Fruit fly (Drosophila melanogaster) whole organism, embryonic: ENCODE data around the gene Ykt6.

ENCODE experiments used
- Asciz ChIP-seq: fragments of 200-800 bp; sonication (Bioruptor generic); optimal IDR thresholded peaks from 2 replicates; lab custom pipeline; 2017; ENCODE audit warnings: missing biosample characterization, mild to moderate bottlenecking, missing genetic modification characterization, missing genetic modification reagents
- Atf6 ChIP-seq: fragments of 200-800 bp; sonication (Bioruptor generic); IDR thresholded peaks from 2 replicates; pipeline ENCODE4 v1.3.6; 2022; ENCODE audit warnings: missing biosample characterization, missing genetic modification characterization
- CG10654 ChIP-seq: fragments of 200-800 bp; sonication (Bioruptor generic); optimal IDR thresholded peaks from 2 replicates; lab custom pipeline; 2016; ENCODE audit warnings: missing biosample characterization, missing genetic modification characterization
- CG10979 ChIP-seq: fragments of 200-800 bp; sonication (Bioruptor generic); optimal IDR thresholded peaks from 2 replicates; lab custom pipeline; 2018; ENCODE audit warnings: missing biosample characterization, mild to moderate bottlenecking, missing genetic modification characterization, moderate library complexity
- CG13123 ChIP-seq: fragments of 200-800 bp; sonication (Bioruptor generic); optimal IDR thresholded peaks from 2 replicates; lab custom pipeline; 2016; ENCODE audit warnings: missing biosample characterization, missing genetic modification characterization
- CG13296 ChIP-seq: fragments of 200-800 bp; sonication (Bioruptor generic); optimal IDR thresholded peaks from 3 replicates; lab custom pipeline; 2018; ENCODE audit warnings: missing biosample characterization, mild to moderate bottlenecking, missing genetic modification characterization
- CG13775 ChIP-seq: fragments of 200-800 bp; sonication (Bioruptor generic); optimal IDR thresholded peaks from 3 replicates; lab custom pipeline; 2017; ENCODE audit warnings: missing biosample characterization, mild to moderate bottlenecking, missing genetic modification characterization
- CG15601 ChIP-seq: fragments of 200-800 bp; sonication (Bioruptor generic); optimal IDR thresholded peaks from 3 replicates; lab custom pipeline; 2019; ENCODE audit warnings: missing biosample characterization, mild to moderate bottlenecking, missing genetic modification characterization, moderate library complexity
- CG17385 ChIP-seq: fragments of 200-800 bp; sonication (Bioruptor generic); optimal IDR thresholded peaks from 3 replicates; lab custom pipeline; 2018; ENCODE audit warnings: missing biosample characterization, mild to moderate bottlenecking, missing genetic modification characterization
- CG18476 ChIP-seq: fragments of 200-800 bp; sonication (Bioruptor generic); optimal IDR thresholded peaks from 2 replicates; lab custom pipeline; 2016; ENCODE audit warnings: missing biosample characterization, mild to moderate bottlenecking, missing genetic modification characterization
- CG18599 ChIP-seq: fragments of 200-800 bp; sonication (Bioruptor generic); optimal IDR thresholded peaks from 3 replicates; lab custom pipeline; 2017; ENCODE audit warnings: missing biosample characterization, missing genetic modification characterization, mild to moderate bottlenecking, moderate library complexity, missing genetic modification reagents
- CG18619 ChIP-seq: fragments of 200-800 bp; sonication (Bioruptor generic); optimal IDR thresholded peaks from 3 replicates; lab custom pipeline; 2017; ENCODE audit warnings: missing biosample characterization, mild to moderate bottlenecking, missing genetic modification characterization
- CG3163 ChIP-seq: fragments of 200-800 bp; sonication (Bioruptor generic); optimal IDR thresholded peaks from 3 replicates; lab custom pipeline; 2016; ENCODE audit warnings: missing biosample characterization, missing genetic modification characterization
- CG43689 ChIP-seq: fragments of 200-800 bp; sonication (Bioruptor generic); IDR thresholded peaks from 2 replicates; pipeline ENCODE4 v1.3.6; 2022; ENCODE audit warnings: missing biosample characterization, missing genetic modification characterization
- CG6813 ChIP-seq: fragments of 200-800 bp; sonication (Bioruptor generic); optimal IDR thresholded peaks from 2 replicates; lab custom pipeline; 2017; ENCODE audit warnings: missing biosample characterization, missing genetic modification characterization, mild to moderate bottlenecking, moderate library complexity, missing genetic modification reagents
- CG7271 ChIP-seq: fragments of 200-800 bp; sonication (Bioruptor generic); optimal IDR thresholded peaks from 2 replicates; lab custom pipeline; 2018; ENCODE audit warnings: missing biosample characterization, mild to moderate bottlenecking, missing genetic modification characterization, moderate library complexity
- CG7357 ChIP-seq: fragments of 200-800 bp; sonication (Bioruptor generic); IDR thresholded peaks from 3 replicates; pipeline ENCODE4 v1.3.6; 2022; ENCODE audit warnings: missing biosample characterization, missing genetic modification characterization
- CG7928 ChIP-seq: fragments of 200-800 bp; sonication (Bioruptor generic); optimal IDR thresholded peaks from 2 replicates; lab custom pipeline; 2017; ENCODE audit warnings: missing biosample characterization, mild to moderate bottlenecking, missing genetic modification characterization
- CG7963 ChIP-seq: fragments of 200-800 bp; sonication (Bioruptor generic); IDR thresholded peaks from 3 replicates; pipeline ENCODE4 v1.3.6; 2022; ENCODE audit warnings: missing biosample characterization, missing genetic modification characterization; ENCODE audit not compliant: partially characterized antibody
- CG8359 ChIP-seq: fragments of 200-800 bp; sonication (Bioruptor generic); optimal IDR thresholded peaks from 2 replicates; lab custom pipeline; 2017; ENCODE audit warnings: missing biosample characterization, mild to moderate bottlenecking, missing genetic modification characterization, borderline replicate concordance
- CG9609 ChIP-seq: fragments of 200-800 bp; sonication (Bioruptor generic); optimal IDR thresholded peaks from 3 replicates; lab custom pipeline; 2016; ENCODE audit warnings: missing biosample characterization, missing genetic modification characterization
- CG9817 ChIP-seq: fragments of 200-800 bp; sonication (Bioruptor generic); optimal IDR thresholded peaks from 2 replicates; lab custom pipeline; 2018; ENCODE audit warnings: missing biosample characterization, mild to moderate bottlenecking, missing genetic modification characterization, moderate library complexity
- CG9932 ChIP-seq: fragments of 200-800 bp; sonication (Bioruptor generic); IDR thresholded peaks from 2 replicates; pipeline ENCODE4 v1.3.6; 2022; ENCODE audit warnings: missing biosample characterization, missing genetic modification characterization
- CHES-1-like ChIP-seq: fragments of 200-800 bp; sonication (Bioruptor generic); optimal IDR thresholded peaks from 2 replicates; lab custom pipeline; 2016; ENCODE audit warnings: missing biosample characterization, missing genetic modification characterization
- ERR ChIP-seq: fragments of 200-800 bp; sonication (Bioruptor generic); optimal IDR thresholded peaks from 2 replicates; lab custom pipeline; 2016; ENCODE audit warnings: missing biosample characterization, missing genetic modification characterization
- Fer3 ChIP-seq: fragments of 200-800 bp; sonication (Bioruptor generic); optimal IDR thresholded peaks from 2 replicates; lab custom pipeline; 2018; ENCODE audit warnings: missing biosample characterization, mild to moderate bottlenecking, missing genetic modification characterization, moderate library complexity
- HHEX ChIP-seq: fragments of 200-800 bp; sonication (Bioruptor generic); optimal IDR thresholded peaks from 3 replicates; lab custom pipeline; 2017; ENCODE audit warnings: missing biosample characterization, mild to moderate bottlenecking, missing genetic modification characterization, missing genetic modification reagents
- Hmx ChIP-seq: fragments of 200-800 bp; sonication (Bioruptor generic); optimal IDR thresholded peaks from 2 replicates; lab custom pipeline; 2016; ENCODE audit warnings: missing biosample characterization, missing genetic modification characterization
- Meics ChIP-seq: fragments of 200-800 bp; sonication (Bioruptor generic); optimal IDR thresholded peaks from 2 replicates; lab custom pipeline; 2017; ENCODE audit warnings: missing biosample characterization, mild to moderate bottlenecking, missing genetic modification characterization
- Neu2 ChIP-seq: fragments of 200-800 bp; sonication (Bioruptor generic); optimal IDR thresholded peaks from 3 replicates; lab custom pipeline; 2016; ENCODE audit warnings: missing biosample characterization, missing genetic modification characterization, borderline replicate concordance
- Sin3A ChIP-seq: fragments of >200 bp; optimal IDR thresholded peaks from 2 replicates; lab custom pipeline; 2018
- Sry-δ ChIP-seq: fragments of 200-800 bp; sonication (Bioruptor generic); optimal IDR thresholded peaks from 2 replicates; lab custom pipeline; 2016; ENCODE audit warnings: missing biosample characterization, missing genetic modification characterization
- aop ChIP-seq: fragments of 200-800 bp; sonication (Bioruptor generic); IDR thresholded peaks from 2 replicates; pipeline ENCODE4 v1.3.6; 2022; ENCODE audit warnings: missing biosample characterization, missing genetic modification characterization
- chn ChIP-seq: fragments of 200-800 bp; sonication (Bioruptor generic); optimal IDR thresholded peaks from 2 replicates; lab custom pipeline; 2016; ENCODE audit warnings: missing biosample characterization, missing genetic modification characterization
- ems ChIP-seq: fragments of 200-800 bp; sonication (Bioruptor generic); optimal IDR thresholded peaks from 3 replicates; lab custom pipeline; 2016; ENCODE audit warnings: missing biosample characterization, missing genetic modification characterization
- ftz-f1 ChIP-seq: fragments of 200-800 bp; sonication (Bioruptor generic); optimal IDR thresholded peaks from 2 replicates; lab custom pipeline; 2016; ENCODE audit warnings: missing biosample characterization, missing genetic modification characterization
- gfzf ChIP-seq: fragments of 200-800 bp; sonication (Bioruptor generic); optimal IDR thresholded peaks from 2 replicates; lab custom pipeline; 2016; ENCODE audit warnings: missing biosample characterization, mild to moderate bottlenecking, missing genetic modification characterization, moderate library complexity
- gt ChIP-seq: fragments of 200-800 bp; sonication (Bioruptor generic); IDR thresholded peaks from 2 replicates; pipeline ENCODE4 v1.3.6; 2022; ENCODE audit warnings: missing biosample characterization, missing genetic modification characterization
- hb ChIP-seq: fragments of 200-800 bp; sonication (Bioruptor generic); IDR thresholded peaks from 3 replicates; pipeline ENCODE4 v1.3.6; 2022; ENCODE audit warnings: missing biosample characterization, missing genetic modification characterization; ENCODE audit not compliant: partially characterized antibody
- mirr ChIP-seq: fragments of 200-800 bp; sonication (Bioruptor generic); optimal IDR thresholded peaks from 3 replicates; lab custom pipeline; 2018; ENCODE audit warnings: missing biosample characterization, mild to moderate bottlenecking, missing genetic modification characterization
- mld ChIP-seq: fragments of 200-800 bp; sonication (Bioruptor generic); IDR thresholded peaks from 3 replicates; pipeline ENCODE4 v1.3.6; 2022; ENCODE audit warnings: missing biosample characterization, missing genetic modification characterization; ENCODE audit not compliant: partially characterized antibody
- pb ChIP-seq: fragments of 200-800 bp; sonication (Bioruptor generic); optimal IDR thresholded peaks from 3 replicates; lab custom pipeline; 2016; ENCODE audit warnings: missing biosample characterization, missing genetic modification characterization
- pros ChIP-seq: fragments of 200-800 bp; sonication (Bioruptor generic); optimal IDR thresholded peaks from 3 replicates; lab custom pipeline; 2019; ENCODE audit warnings: missing biosample characterization, mild to moderate bottlenecking, missing genetic modification characterization, moderate library complexity
- pzg ChIP-seq: fragments of 200-800 bp; sonication (Bioruptor generic); optimal IDR thresholded peaks from 3 replicates; lab custom pipeline; 2018; ENCODE audit warnings: missing biosample characterization, mild to moderate bottlenecking, missing genetic modification characterization, moderate library complexity
- row ChIP-seq: fragments of 200-800 bp; sonication (Bioruptor generic); IDR thresholded peaks from 3 replicates; pipeline ENCODE4 v1.3.6; 2022; ENCODE audit warnings: missing biosample characterization, missing genetic modification characterization
- seq ChIP-seq: fragments of 200-800 bp; sonication (Bioruptor generic); IDR thresholded peaks from 2 replicates; pipeline ENCODE4 v1.3.6; 2022; ENCODE audit warnings: missing biosample characterization, missing genetic modification characterization
- sr ChIP-seq: fragments of 200-800 bp; sonication (Bioruptor generic); IDR thresholded peaks from 3 replicates; pipeline ENCODE4 v1.3.6; 2022; ENCODE audit warnings: missing biosample characterization, missing genetic modification characterization
- tap ChIP-seq: fragments of 200-800 bp; optimal IDR thresholded peaks from 3 replicates; lab custom pipeline; 2019; ENCODE audit warnings: missing biosample characterization, mild to moderate bottlenecking, missing genetic modification characterization, moderate library complexity
- vvl ChIP-seq: fragments of 200-800 bp; sonication (Bioruptor generic); IDR thresholded peaks from 2 replicates; pipeline ENCODE4 v1.3.6; 2022; ENCODE audit warnings: missing biosample characterization, missing genetic modification characterization
- yki ChIP-seq: fragments of >200 bp; optimal IDR thresholded peaks from 3 replicates; lab custom pipeline; 2018

Ykt6 gene

dm6 chrX:7911983-7912630, 8.1 kb upstream of the Ykt6 start, which contains the start of gene snz (continued):
- no peak for TF ChIP-seq yki
- no peak for TF ChIP-seq CG15601 (tag; lab: Kevin White, UChicago)
- TF ChIP-seq CG9817 (tag; lab: Kevin White, UChicago): no peak
- TF ChIP-seq aop (GFP tag; lab: Robert Waterston, UW): no peak
- TF ChIP-seq CG9932 (GFP tag; lab: Robert Waterston, UW): 0 out of 2 replicates have a peak, but pooled peaks have one; percentile 5
- no peak for TF ChIP-seq CG7271 (tag; lab: Kevin White, UChicago)
- no peak for TF ChIP-seq HHEX (GFP tag; lab: Kevin White, UChicago)
- TF ChIP-seq CG7963 (GFP tag; lab: Robert Waterston, UW): peak; percentile 58; the same call in 1 of the 3 replicates
- no peak for TF ChIP-seq CG13775
- peak; percentile 75 for TF ChIP-seq hb (GFP tag; lab: Robert Waterston, UW)
- TF ChIP-seq CG17385 (GFP tag; lab: Kevin White, UChicago): peak; percentile 1
- no peak for TF ChIP-seq ftz-f1 (GFP tag; lab: Kevin White, UChicago)
- TF ChIP-seq ems (GFP tag; lab: Kevin White, UChicago): no peak
- no peak for TF ChIP-seq ERR (GFP tag; lab: Kevin White, UChicago)
- TF ChIP-seq Sry-δ (GFP tag; lab: Kevin White, UChicago): peak; percentile 74
- no peak for TF ChIP-seq CG13296 (GFP tag; lab: Kevin White, UChicago)
- TF ChIP-seq sr (GFP tag; lab: Robert Waterston, UW): no peak
- no peak for TF ChIP-seq Hmx (GFP tag; lab: Kevin White, UChicago)
- TF ChIP-seq gfzf: peak; percentile 2
- TF ChIP-seq CG7357 (GFP tag; lab: Robert Waterston, UW): no peak
- TF ChIP-seq Asciz: no peak
- TF ChIP-seq CG18619: no peak
- no peak for TF ChIP-seq CG7928 (GFP tag; lab: Kevin White, UChicago)
- TF ChIP-seq vvl (GFP tag; lab: Robert Waterston, UW): no peak
- TF ChIP-seq CG13123: no peak
- no peak for TF ChIP-seq CG43689 (GFP tag; lab: Robert Waterston, UW)
- no peak for TF ChIP-seq CG10654 (GFP tag; lab: Kevin White, UChicago)
- TF ChIP-seq mld (GFP tag; lab: Robert Waterston, UW): peak; percentile 75
- no peak for TF ChIP-seq CG18599 (GFP tag; lab: Kevin White, UChicago)
- TF ChIP-seq seq: no peak
- TF ChIP-seq mirr: peak; percentile 83
- TF ChIP-seq row (GFP tag; lab: Robert Waterston, UW): peak; percentile 55
- TF ChIP-seq CG8359 (GFP tag; lab: Kevin White, UChicago): no peak
- TF ChIP-seq pb (GFP tag; lab: Kevin White, UChicago): no peak
- no peak for TF ChIP-seq chn (GFP tag; lab: Kevin White, UChicago)
- TF ChIP-seq tap (tag; lab: Kevin White, UChicago): no peak
- peak; percentile 8 for TF ChIP-seq Sin3A
- TF ChIP-seq Atf6: no peak
- no peak for TF ChIP-seq gt (GFP tag; lab: Robert Waterston, UW)
- no peak for TF ChIP-seq CHES-1-like
- TF ChIP-seq CG10979: no peak
- TF ChIP-seq pzg (GFP tag; lab: Kevin White, UChicago): peak; percentile 57
- no peak for TF ChIP-seq Fer3
- TF ChIP-seq Neu2 (GFP tag; lab: Kevin White, UChicago): no peak
- no peak for TF ChIP-seq pros
- TF ChIP-seq Meics (GFP tag; lab: Kevin White, UChicago): no peak
- no peak for TF ChIP-seq CG18476 (GFP tag; lab: Kevin White, UChicago)
- no peak for TF ChIP-seq CG9609 (GFP tag; lab: Kevin White, UChicago)
- TF ChIP-seq CG3163 (GFP tag; lab: Kevin White, UChicago): no peak
- TF ChIP-seq CG6813 (GFP tag; lab: Kevin White, UChicago): no peak
